Worm (Caenorhabditis elegans): ENCODE measurements around the gene C36E8.4.

DNA sequence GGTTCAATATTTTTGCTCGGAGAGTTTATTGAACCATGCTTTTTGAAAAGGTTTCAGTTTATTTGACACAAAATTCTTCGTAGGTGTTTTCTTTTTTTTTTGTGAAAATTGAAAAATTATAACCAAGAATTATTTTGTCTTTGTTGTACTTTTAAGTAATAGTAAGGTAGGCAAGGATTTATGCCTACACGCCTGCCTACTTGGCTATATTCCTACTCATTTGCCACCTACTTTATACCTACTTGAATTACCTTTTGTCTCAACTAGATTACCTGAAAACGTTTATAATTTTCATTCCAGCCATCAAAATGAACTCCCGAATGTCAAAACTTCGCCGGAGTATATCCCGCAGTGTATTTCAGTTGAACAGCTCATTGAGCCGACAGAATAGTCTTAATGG lies at the start of gene C36E8.4:
- TF ChIP-seq him-1 (tag; optimal IDR thresholded peaks at IDR 0.05) (no peak), dao-5 (tag; optimal IDR thresholded peaks at IDR 0.05) (no peak), W03F9.2 (tag; optimal IDR thresholded peaks at IDR 0.05) (no peak)

Data from whole organism, L4/young adult.